Worm (Caenorhabditis elegans): ENCODE data around the gene smim-14.

smim-14 gene

ce11 chrIII:3475014-3475413, 5.5 kb upstream of the smim-14 start:
- TF ChIP-seq lin-35 (GFP tag; optimal IDR thresholded peaks at IDR 0.05) (peak in 1 of 2 experiments; percentile 4), elt-2 (tag; optimal IDR thresholded peaks at IDR 0.05) (peak; percentile 18), efl-1 (optimal IDR thresholded peaks at IDR 0.05) (no peak), efl-1 (GFP tag; optimal IDR thresholded peaks at IDR 0.05 in 1 of 2) (no peak)

- TF ChIP-seq ceh-90 (tag; optimal IDR thresholded peaks at IDR 0.05) (no peak), unc-30 (tag; optimal IDR thresholded peaks at IDR 0.05) (no peak), efl-1 (optimal IDR thresholded peaks at IDR 0.05) (peak; percentile 58 to 67), efl-1 (GFP tag; optimal IDR thresholded peaks at IDR 0.05 in 1 of 2) (peak; percentile 47 to 91), fos-1 (tag; optimal IDR thresholded peaks at IDR 0.05) (peak; percentile 11), nhr-11 (tag; optimal IDR thresholded peaks at IDR 0.05) (peak; percentile 9), nhr-20 (tag; optimal IDR thresholded peaks at IDR 0.05) (peak; percentile 67), swsn-7 (tag; optimal IDR thresholded peaks at IDR 0.05) (peak; percentile 64), nhr-28 (tag; optimal IDR thresholded peaks at IDR 0.05) (no peak), F16B12.6 (tag; optimal IDR thresholded peaks at IDR 0.05) (peak; percentile 2), blmp-1 (tag; optimal IDR thresholded peaks at IDR 0.05) (peak; percentile 95), lin-14 (GFP tag; optimal IDR thresholded peaks at IDR 0.05) (peak; percentile 86), pag-3 (tag; optimal IDR thresholded peaks at IDR 0.05; ENCODE audit: borderline replicate concordance, insufficient read depth) (no peak), snu-23 (GFP tag; optimal IDR thresholded peaks at IDR 0.05) (peak; percentile 83), elt-2 (tag; optimal IDR thresholded peaks at IDR 0.05) (no peak), fkh-4 (tag; optimal IDR thresholded peaks at IDR 0.05; ENCODE audit: borderline replicate concordance) (no peak), dpl-1 (GFP tag; optimal IDR thresholded peaks at IDR 0.05) (peak in 2 of 3 experiments; percentile 36 to 42), mep-1 (tag; optimal IDR thresholded peaks at IDR 0.05) (peak; percentile 71), mdl-1 (tag; optimal IDR thresholded peaks at IDR 0.05) (peak in 1 of 2 experiments; percentile 48), egl-27 (tag; optimal IDR thresholded peaks at IDR 0.05) (peak in 1 of 2 experiments; percentile 18), irx-1 (tag; optimal IDR thresholded peaks at IDR 0.05) (no peak), pax-3 (tag; optimal IDR thresholded peaks at IDR 0.05) (no peak), zip-4 (GFP tag; optimal IDR thresholded peaks at IDR 0.05) (no peak), dsc-1 (tag; optimal IDR thresholded peaks at IDR 0.05) (peak; percentile 47), Y116A8C.19 (tag; optimal IDR thresholded peaks at IDR 0.05; ENCODE audit: borderline replicate concordance) (no peak), C16A3.4 (tag; optimal IDR thresholded peaks at IDR 0.05) (peak; percentile 34), nhr-71 (tag; optimal IDR thresholded peaks at IDR 0.05) (peak; percentile 74), jun-1 (tag; optimal IDR thresholded peaks at IDR 0.05) (peak; percentile 53), ztf-11 (tag; optimal IDR thresholded peaks at IDR 0.05) (peak in 1 of 2 experiments; percentile 49), nhr-76 (tag; optimal IDR thresholded peaks at IDR 0.05) (no peak), xbp-1 (tag; optimal IDR thresholded peaks at IDR 0.05) (peak; percentile 69), rnt-1 (tag; optimal IDR thresholded peaks at IDR 0.05) (peak; percentile 68), nhr-85 (tag) (peak; percentile 46), mab-9 (GFP tag; IDR thresholded peaks at IDR 0.05) (no peak), ama-1 (optimal IDR thresholded peaks at IDR 0.05) (no peak), nhr-77 (tag; optimal IDR thresholded peaks at IDR 0.05) (peak; percentile 54), nhr-47 (tag; optimal IDR thresholded peaks at IDR 0.05) (peak; percentile 57), vab-15 (tag; optimal IDR thresholded peaks at IDR 0.05) (no peak), sptf-1 (tag; optimal IDR thresholded peaks at IDR 0.05) (no peak), ceh-63 (GFP tag; optimal IDR thresholded peaks at IDR 0.05) (no peak), aha-1 (tag; optimal IDR thresholded peaks at IDR 0.05) (no peak), lsy-2 (tag; optimal IDR thresholded peaks at IDR 0.05) (peak; percentile 66 to 75), snpc-4 (tag; optimal IDR thresholded peaks at IDR 0.05) (no peak), tlp-1 (tag; optimal IDR thresholded peaks at IDR 0.05) (no peak), mef-2 (tag; optimal IDR thresholded peaks at IDR 0.05) (no peak), elt-3 (tag; optimal IDR thresholded peaks at IDR 0.05) (peak in 1 of 6 experiments; percentile 15), nhr-90 (tag; optimal IDR thresholded peaks at IDR 0.05; ENCODE audit: poor library complexity) (peak; percentile 47), nhr-19 (GFP tag; conservative IDR thresholded peaks at IDR 0.05) (peak; percentile 61), tbx-2 (tag; optimal IDR thresholded peaks at IDR 0.05) (peak; percentile 55)
Observed at ce11 chrIII:3471403-3472053, 2.0 kb upstream of the smim-14 start, which contains the start of gene rsu-1. Gene rsu-1, plus strand, starts transcription at chrIII:3472003.
